Worm (Caenorhabditis elegans): ENCODE data around the gene col-143.

Gene col-143

DNA sequence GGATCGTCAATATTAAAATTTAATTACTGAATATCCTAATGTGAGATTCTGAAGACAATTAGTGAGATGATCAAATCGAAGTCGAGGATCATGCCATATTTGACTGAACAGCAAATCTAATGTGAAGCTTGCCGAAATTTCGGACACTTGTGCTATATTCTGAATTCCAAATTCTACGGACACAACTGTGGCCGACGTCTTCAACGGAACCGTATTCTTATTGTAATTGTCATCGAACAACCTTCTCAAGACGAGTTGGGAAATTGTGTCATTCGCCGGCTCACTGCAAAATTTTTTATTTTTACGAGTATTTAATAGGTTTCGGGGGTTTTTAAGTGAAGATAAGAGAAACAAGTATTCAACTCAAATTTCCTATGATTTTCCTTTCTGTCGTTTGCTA lies 7.0 kb downstream of the col-143 start, which contains the start of gene T15B7.1:
Gene T15B7.1 (plus strand): TSS at position 301 of the 400 bp plus-strand sequence.
- TF ChIP-seq lin-15B (tag; optimal IDR thresholded peaks at IDR 0.05) (no peak), hlh-11 (tag; optimal IDR thresholded peaks at IDR 0.05) (no peak), ama-1 (optimal IDR thresholded peaks at IDR 0.05) (no peak), ztf-11 (tag; optimal IDR thresholded peaks at IDR 0.05) (no peak), set-16 (GFP tag; IDR thresholded peaks at IDR 0.05) (no peak), madf-9 (GFP tag; conservative IDR thresholded peaks at IDR 0.05) (no peak), nhr-41 (GFP tag; IDR thresholded peaks at IDR 0.05) (no peak), nhr-42 (GFP tag; IDR thresholded peaks at IDR 0.05) (no peak), ZK337.2 (GFP tag; IDR thresholded peaks at IDR 0.05) (no peak), nhr-76 (tag; optimal IDR thresholded peaks at IDR 0.05) (no peak), pqm-1 (tag; optimal IDR thresholded peaks at IDR 0.05) (no peak), sdz-12 (GFP tag; optimal IDR thresholded peaks at IDR 0.05) (no peak), egl-27 (tag; optimal IDR thresholded peaks at IDR 0.05) (no peak), mep-1 (tag; optimal IDR thresholded peaks at IDR 0.05) (no peak), unc-62 (GFP tag; optimal IDR thresholded peaks at IDR 0.05 in 1 of 2) (no peak), unc-62 (tag; optimal IDR thresholded peaks at IDR 0.05) (no peak)

DNA sequence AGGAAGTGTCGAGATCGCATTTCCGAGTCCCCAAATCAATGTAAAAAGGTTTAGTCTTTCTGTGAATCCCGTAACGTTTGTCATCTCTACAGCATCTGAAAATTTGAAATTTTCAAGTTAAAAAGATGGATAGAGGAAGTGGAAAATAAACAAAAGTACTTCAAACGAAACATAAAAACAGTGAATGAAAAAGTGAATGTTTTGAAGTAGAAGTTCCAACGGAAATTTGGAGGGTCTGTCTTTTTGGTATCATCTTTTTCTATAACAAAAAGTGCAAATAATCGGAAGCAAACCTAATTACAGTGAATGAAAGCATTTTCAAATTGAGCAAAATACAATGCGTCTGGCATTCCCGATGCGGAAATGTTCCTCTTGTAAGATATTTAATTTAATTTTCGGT lies 11.1 kb downstream of the col-143 start, which contains the start of gene lgc-54:
Gene lgc-54 (minus strand): TSS at position 101 of the 400 bp plus-strand sequence.
- TF ChIP-seq ces-1 (GFP tag; optimal IDR thresholded peaks at IDR 0.05) = no peak
- no peak for TF ChIP-seq ceh-44 (GFP tag; IDR thresholded peaks at IDR 0.05)
- TF ChIP-seq aha-1 (tag) = peak; percentile 82
- no peak for TF ChIP-seq nhr-48 (tag; optimal IDR thresholded peaks at IDR 0.05)
- no peak for TF ChIP-seq lin-29 (GFP tag; IDR thresholded peaks at IDR 0.05)
- no peak for TF ChIP-seq ceh-28 (tag; optimal IDR thresholded peaks at IDR 0.05)

DNA sequence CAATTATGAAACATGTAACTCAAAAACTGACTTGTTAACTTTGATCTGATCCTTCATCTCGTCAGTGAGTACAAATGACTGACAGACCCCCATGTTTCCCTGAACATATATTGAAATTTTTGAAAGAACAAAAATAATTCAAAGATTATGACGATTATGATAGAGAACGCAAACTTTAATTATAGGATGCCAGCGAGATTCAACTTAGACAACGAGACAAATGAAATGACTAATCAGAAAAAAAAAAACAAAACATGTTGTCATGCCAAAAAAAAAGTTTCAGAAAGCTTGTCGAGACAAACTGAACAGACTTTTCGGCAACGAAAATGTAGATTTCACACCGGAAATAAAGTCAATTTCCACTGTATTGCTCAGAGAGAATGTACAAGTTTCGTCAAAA lies 19.3 kb downstream of the col-143 start, which contains the start of gene gpa-10:
Gene gpa-10 (minus strand): TSS at position 101 of the 400 bp plus-strand sequence.
- TF ChIP-seq nhr-42 (GFP tag; IDR thresholded peaks at IDR 0.05) (no peak), ces-1 (GFP tag; optimal IDR thresholded peaks at IDR 0.05) (no peak), duxl-1 (tag; optimal IDR thresholded peaks at IDR 0.05; ENCODE audit: poor library complexity) (no peak), madf-9 (GFP tag; conservative IDR thresholded peaks at IDR 0.05) (no peak), mdl-1 (tag; optimal IDR thresholded peaks at IDR 0.05) (no peak), spr-3 (GFP tag; optimal IDR thresholded peaks at IDR 0.05) (no peak), mdt-29 (GFP tag; IDR thresholded peaks at IDR 0.05) (no peak), nhr-41 (GFP tag; IDR thresholded peaks at IDR 0.05) (no peak), attf-4 (tag; optimal IDR thresholded peaks at IDR 0.05) (no peak), lin-15B (tag; optimal IDR thresholded peaks at IDR 0.05) (no peak), rbr-2 (tag; optimal IDR thresholded peaks at IDR 0.05) (no peak), skn-1 (tag; optimal IDR thresholded peaks at IDR 0.05) (no peak), unc-39 (tag; optimal IDR thresholded peaks at IDR 0.05) (no peak), zip-11 (GFP tag; IDR thresholded peaks at IDR 0.05) (no peak), daf-8 (GFP tag; IDR thresholded peaks at IDR 0.05) (no peak)

DNA sequence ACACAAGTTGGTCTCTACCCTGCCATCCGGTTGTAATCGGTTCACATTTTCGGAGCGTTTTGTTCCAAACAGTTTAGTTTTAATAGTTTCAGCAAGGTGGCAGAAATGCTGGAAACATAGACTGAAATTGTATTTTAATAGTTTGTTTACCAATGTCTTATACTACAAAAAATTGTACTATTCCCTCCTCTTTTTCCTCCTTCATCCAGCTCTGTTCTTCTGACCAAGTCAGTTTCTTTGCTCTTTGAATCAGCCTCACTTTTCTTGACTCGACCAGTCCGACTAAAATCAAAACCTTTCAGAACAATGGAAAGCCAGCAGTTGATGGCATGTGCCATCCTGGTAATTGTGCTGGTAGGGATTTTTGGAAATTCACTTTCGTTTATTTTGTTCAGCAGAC lies 34.6 kb downstream of the col-143 start, which contains the start of gene frpr-18:
Gene frpr-18 (plus strand): TSS at position 301 of the 400 bp plus-strand sequence.
- TF ChIP-seq pqm-1 (tag; optimal IDR thresholded peaks at IDR 0.05) (no peak), ceh-82 (tag; optimal IDR thresholded peaks at IDR 0.05) (no peak), ZK337.2 (GFP tag; IDR thresholded peaks at IDR 0.05) (no peak), skn-1 (tag; optimal IDR thresholded peaks at IDR 0.05) (no peak), snpc-1.2 (GFP tag; IDR thresholded peaks at IDR 0.05) (no peak), nhr-102 (tag; optimal IDR thresholded peaks at IDR 0.05) (no peak), lin-15B (tag; optimal IDR thresholded peaks at IDR 0.05) (no peak), D1046.2 (GFP tag; IDR thresholded peaks at IDR 0.05) (no peak), egl-27 (tag; optimal IDR thresholded peaks at IDR 0.05) (no peak), fos-1 (tag; optimal IDR thresholded peaks at IDR 0.05) (no peak), hlh-30 (tag; optimal IDR thresholded peaks at IDR 0.05; ENCODE audit: insufficient read depth) (no peak), daf-16 (GFP tag; optimal IDR thresholded peaks at IDR 0.05) (no peak), daf-16 (tag; optimal IDR thresholded peaks at IDR 0.05) (no peak), Y48G9A.11 (GFP tag; IDR thresholded peaks at IDR 0.05) (no peak), daf-12 (tag; optimal IDR thresholded peaks at IDR 0.05) (no peak), madf-9 (GFP tag; conservative IDR thresholded peaks at IDR 0.05) (no peak), attf-4 (tag; optimal IDR thresholded peaks at IDR 0.05) (no peak), spr-3 (GFP tag; optimal IDR thresholded peaks at IDR 0.05) (no peak), duxl-1 (tag; optimal IDR thresholded peaks at IDR 0.05; ENCODE audit: poor library complexity) (no peak), zip-11 (GFP tag; IDR thresholded peaks at IDR 0.05) (no peak), unc-39 (tag; optimal IDR thresholded peaks at IDR 0.05) (no peak)
